Fruit fly (Drosophila melanogaster) whole organism, prepupa: Measurements from ENCODE around the gene Vm32E.

Experiments used
- Blimp-1 ChIP-seq: fragments of 200-800 bp; sonication (Bioruptor generic); optimal IDR thresholded peaks from 3 replicates; lab custom pipeline; 2017; ENCODE audit warnings: missing biosample characterization, missing genetic modification characterization, mild to moderate bottlenecking, moderate library complexity, missing genetic modification reagents
- CG8319 ChIP-seq: fragments of 200-800 bp; sonication (Bioruptor generic); optimal IDR thresholded peaks from 3 replicates; lab custom pipeline; 2016; ENCODE audit warnings: missing biosample characterization, missing genetic modification characterization
- Gug ChIP-seq: fragments of 200-800 bp; sonication (Bioruptor generic); IDR thresholded peaks from 2 replicates; pipeline ENCODE4 v1.3.6; 2022; ENCODE audit warnings: missing biosample characterization, missing genetic modification characterization

- TF ChIP-seq Gug (GFP tag; lab: Robert Waterston, UW) (no peak), Blimp-1 (GFP tag; lab: Kevin White, UChicago) (no peak), CG8319 (GFP tag; lab: Kevin White, UChicago) (no peak)
Measured at dm6 chr2L:11178334-11178733, 6.9 kb upstream of the Vm32E start.
